Worm (Caenorhabditis elegans) whole organism, midembryonic: ENCODE results near the gene K06A4.10.

Experiments used
- T22C8.4 ChIP-seq: fragments of 200-800 bp; sonication (Bioruptor generic); IDR thresholded peaks from 2 replicates; pipeline ENCODE4 v1.3.6; 2022; ENCODE audit warnings: missing genetic modification characterization, missing compliant biosample characterization
- cog-1 ChIP-seq: sonication (generic microtip); optimal IDR thresholded peaks from 2 replicates; lab custom pipeline; 2016; ENCODE audit warnings: missing genetic modification characterization, missing compliant biosample characterization
- flt-1 ChIP-seq: fragments of 200-800 bp; sonication (Bioruptor generic); IDR thresholded peaks from 2 replicates; pipeline ENCODE4 v1.3.6; 2022; ENCODE audit warnings: missing genetic modification characterization, missing compliant biosample characterization
- klf-2 ChIP-seq: fragments of 200-800 bp; sonication (Bioruptor generic); conservative IDR thresholded peaks from 2 replicates; pipeline ENCODE4 v1.3.6; 2022; ENCODE audit warnings: missing genetic modification reagents, missing genetic modification characterization, missing compliant biosample characterization
- med-1 ChIP-seq: sonication (generic microtip); optimal IDR thresholded peaks from 2 replicates; lab custom pipeline; 2017; ENCODE audit warnings: missing genetic modification characterization, mild to moderate bottlenecking, missing compliant biosample characterization, antibody characterized with exemption, missing genetic modification reagents; ENCODE audit not compliant: insufficient read depth
- ref-1 ChIP-seq: fragments of 200-800 bp; sonication (Bioruptor generic); conservative IDR thresholded peaks from 2 replicates; pipeline ENCODE4 v1.3.6; 2022; ENCODE audit warnings: missing genetic modification reagents, missing genetic modification characterization, missing compliant biosample characterization
- tab-1 ChIP-seq: fragments of 200-800 bp; sonication (Bioruptor generic); IDR thresholded peaks from 2 replicates; pipeline ENCODE4 v1.3.6; 2022; ENCODE audit warnings: missing genetic modification characterization, missing compliant biosample characterization
- ztf-23 ChIP-seq: fragments of 200-800 bp; sonication (Bioruptor generic); IDR thresholded peaks from 2 replicates; pipeline ENCODE4 v1.3.6; 2022; ENCODE audit warnings: missing genetic modification reagents, missing genetic modification characterization, missing compliant biosample characterization
- ztf-29 ChIP-seq: fragments of 200-800 bp; sonication (Bioruptor generic); IDR thresholded peaks from 2 replicates; pipeline ENCODE4 v1.3.6; 2022; ENCODE audit warnings: missing genetic modification reagents, missing genetic modification characterization, missing compliant biosample characterization

Gene K06A4.10

DNA sequence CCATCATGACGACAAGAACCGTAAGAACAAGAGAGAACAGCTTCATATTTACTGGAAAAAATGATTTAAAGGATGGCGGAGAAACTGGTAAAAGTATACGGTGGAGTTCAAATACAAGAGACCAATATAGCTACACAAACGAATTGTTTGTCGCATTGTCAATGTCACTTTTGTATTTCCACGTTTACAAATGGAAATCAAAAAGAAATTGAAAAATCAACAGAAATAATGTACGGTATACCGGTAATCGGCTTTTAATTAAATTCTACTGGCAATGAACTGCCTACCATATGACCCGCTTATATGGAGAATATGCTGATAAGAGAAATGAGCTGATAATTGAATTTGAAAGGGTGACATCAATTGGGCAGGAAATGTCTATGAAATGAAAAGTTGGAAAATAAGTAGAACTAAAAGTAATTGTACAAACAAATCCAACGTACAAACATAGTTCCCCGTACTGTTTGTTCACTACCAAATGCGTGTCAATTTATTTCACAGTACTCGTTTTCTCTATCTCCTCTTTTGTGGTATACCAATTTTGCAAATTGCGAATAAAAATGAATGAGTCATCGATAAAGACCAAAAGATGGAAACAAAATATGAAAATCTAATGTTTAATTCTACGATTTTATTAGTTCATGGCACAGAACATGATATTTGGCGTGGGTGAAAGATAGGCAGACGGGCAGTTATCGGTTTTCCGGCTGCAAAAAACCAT lies 2.0 kb upstream of the K06A4.10 start, which contains the start of gene K06A4.7:
Gene K06A4.7, minus strand, starts transcription at position 51 of the 721 bp plus-strand sequence.
- TF ChIP-seq med-1 (GFP tag; lab: Kevin White, UChicago) (no peak), ztf-23 (GFP tag; lab: Robert Waterston, UW) (no peak), T22C8.4 (GFP tag; lab: Robert Waterston, UW) (no peak), cog-1 (tag; lab: Kevin White, UChicago) (no peak), tab-1 (GFP tag; lab: Robert Waterston, UW) (no peak), klf-2 (GFP tag; lab: Robert Waterston, UW) (no peak), ref-1 (GFP tag; lab: Robert Waterston, UW) (no peak), flt-1 (GFP tag; lab: Robert Waterston, UW) (no peak), ztf-29 (GFP tag; lab: Robert Waterston, UW) (no peak)

DNA sequence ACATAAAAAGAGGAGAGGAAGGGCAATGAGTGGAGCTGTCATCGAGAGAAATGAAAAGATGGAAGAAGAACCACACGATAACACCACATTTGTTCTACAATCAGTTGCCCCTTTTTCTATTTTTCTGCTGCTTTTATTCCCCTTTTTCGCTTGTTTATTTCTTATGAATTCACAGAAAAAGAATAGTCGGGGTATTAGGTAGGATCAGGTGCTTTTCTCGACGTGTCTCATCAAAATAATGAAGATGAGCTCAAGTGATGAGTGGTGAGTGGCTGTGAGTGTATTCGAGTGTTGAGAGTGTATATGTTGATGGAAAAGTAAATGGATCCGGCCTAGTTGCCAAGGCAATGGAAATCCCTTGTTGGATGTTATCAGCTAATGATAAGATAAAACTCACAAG lies 4.1 kb downstream of the K06A4.10 start:
- TF ChIP-seq ref-1 (GFP tag; lab: Robert Waterston, UW), result no peak
- no peak for TF ChIP-seq cog-1 (tag; lab: Kevin White, UChicago)
- no peak for TF ChIP-seq flt-1 (GFP tag; lab: Robert Waterston, UW)
- no peak for TF ChIP-seq ztf-29 (GFP tag; lab: Robert Waterston, UW)
- no peak for TF ChIP-seq med-1 (GFP tag; lab: Kevin White, UChicago)
- TF ChIP-seq tab-1 (GFP tag; lab: Robert Waterston, UW), result no peak
- TF ChIP-seq klf-2 (GFP tag; lab: Robert Waterston, UW), result no peak
- TF ChIP-seq ztf-23 (GFP tag; lab: Robert Waterston, UW), result no peak
- TF ChIP-seq T22C8.4 (GFP tag; lab: Robert Waterston, UW), result no peak

- TF ChIP-seq ref-1 (GFP tag; lab: Robert Waterston, UW) (no peak), klf-2 (GFP tag; lab: Robert Waterston, UW) (no peak), ztf-23 (GFP tag; lab: Robert Waterston, UW) (no peak), ztf-29 (GFP tag; lab: Robert Waterston, UW) (no peak), cog-1 (tag; lab: Kevin White, UChicago) (no peak), tab-1 (GFP tag; lab: Robert Waterston, UW) (no peak), med-1 (GFP tag; lab: Kevin White, UChicago) (no peak), T22C8.4 (GFP tag; lab: Robert Waterston, UW) (no peak), flt-1 (GFP tag; lab: Robert Waterston, UW) (no peak)
Measured at ce11 chrV:9483738-9484256, 5.8 kb downstream of the K06A4.10 start, which contains the start of gene K06A4.2. Gene K06A4.2, plus strand, starts transcription at chrV:9484206.

DNA sequence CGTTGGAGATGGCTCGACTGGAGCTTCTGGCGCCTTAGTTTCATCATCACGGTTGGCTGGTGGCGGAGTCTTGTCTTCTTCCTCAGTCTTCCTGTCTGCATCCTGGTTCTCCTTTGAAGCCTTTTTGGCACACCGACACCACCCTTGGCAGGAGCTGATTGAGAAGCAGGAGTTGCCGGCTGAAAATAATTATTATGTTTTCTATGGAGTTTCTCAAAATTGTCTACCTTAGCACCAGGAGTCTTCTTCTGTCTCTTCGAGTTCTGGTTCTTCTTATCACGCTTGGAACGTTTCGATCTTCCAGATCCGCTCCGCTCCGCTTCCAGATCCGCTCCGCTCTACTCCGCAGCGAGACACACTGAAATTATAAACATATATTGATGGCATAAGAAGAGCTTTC lies 9.0 kb downstream of the K06A4.10 start, which contains the start of gene K06A4.6:
Gene K06A4.6, minus strand, starts transcription at position 101 of the 400 bp plus-strand sequence.
- TF ChIP-seq flt-1 (GFP tag; lab: Robert Waterston, UW) (no peak), med-1 (GFP tag; lab: Kevin White, UChicago) (no peak), ztf-29 (GFP tag; lab: Robert Waterston, UW) (no peak), klf-2 (GFP tag; lab: Robert Waterston, UW) (no peak), ztf-23 (GFP tag; lab: Robert Waterston, UW) (no peak), tab-1 (GFP tag; lab: Robert Waterston, UW) (no peak)

ce11 chrV:9477863-9478262 lies 11.7 kb downstream of the K06A4.10 start, which contains the start of gene nas-3:
Gene nas-3, plus strand, starts transcription at chrV:9478163.
- TF ChIP-seq ztf-23 (GFP tag; lab: Robert Waterston, UW) (no peak), T22C8.4 (GFP tag; lab: Robert Waterston, UW) (no peak), ztf-29 (GFP tag; lab: Robert Waterston, UW) (no peak), ref-1 (GFP tag; lab: Robert Waterston, UW) (no peak), flt-1 (GFP tag; lab: Robert Waterston, UW) (no peak)

DNA sequence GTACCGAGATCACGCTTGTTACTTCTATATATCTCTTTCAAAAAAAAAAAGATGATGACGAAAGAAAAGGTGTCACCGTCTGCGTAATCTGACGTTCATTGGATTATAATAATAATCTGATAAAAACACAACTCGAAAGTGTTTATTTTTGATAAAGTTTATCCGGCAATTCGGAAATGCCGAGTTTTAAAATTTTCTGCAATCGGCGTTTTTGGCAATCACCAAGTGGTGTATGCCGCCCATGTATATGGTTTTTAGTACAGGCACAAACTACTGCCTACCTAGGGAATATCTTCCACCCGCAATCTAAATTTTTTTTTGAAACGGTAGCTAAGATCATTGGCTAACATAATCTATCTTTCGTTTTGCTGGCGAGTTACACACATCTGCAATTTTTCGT lies 15.7 kb downstream of the K06A4.10 start:
- TF ChIP-seq flt-1 (GFP tag; lab: Robert Waterston, UW) (no peak), ztf-29 (GFP tag; lab: Robert Waterston, UW) (no peak), ztf-23 (GFP tag; lab: Robert Waterston, UW) (no peak), ref-1 (GFP tag; lab: Robert Waterston, UW) (no peak), med-1 (GFP tag; lab: Kevin White, UChicago) (no peak), cog-1 (tag; lab: Kevin White, UChicago) (no peak), klf-2 (GFP tag; lab: Robert Waterston, UW) (no peak), tab-1 (GFP tag; lab: Robert Waterston, UW) (no peak), T22C8.4 (GFP tag; lab: Robert Waterston, UW) (no peak)

DNA sequence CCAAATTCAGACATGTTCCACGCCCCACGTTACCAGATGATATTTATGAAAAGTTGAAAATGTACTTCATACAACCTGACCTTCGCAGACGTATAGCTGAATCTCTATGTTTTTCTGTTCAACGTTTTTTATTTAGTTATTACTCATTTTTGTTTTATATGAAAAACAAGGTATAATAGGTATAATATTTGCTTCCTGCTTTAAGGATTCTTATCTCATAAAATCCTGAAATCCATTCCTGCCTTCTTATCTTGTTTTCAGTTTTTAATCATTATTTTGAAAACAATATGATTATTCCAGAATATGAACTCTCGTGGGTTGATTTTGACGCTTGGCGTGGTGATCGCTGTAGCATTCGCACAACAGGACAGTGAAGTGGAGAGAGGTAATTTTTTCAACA lies 17.9 kb downstream of the K06A4.10 start, which contains the start of gene flp-6:
Gene flp-6, plus strand, starts transcription at position 301 of the 400 bp plus-strand sequence.
- TF ChIP-seq ztf-23 (GFP tag; lab: Robert Waterston, UW) (no peak), med-1 (GFP tag; lab: Kevin White, UChicago) (no peak), flt-1 (GFP tag; lab: Robert Waterston, UW) (no peak), ref-1 (GFP tag; lab: Robert Waterston, UW) (no peak), ztf-29 (GFP tag; lab: Robert Waterston, UW) (no peak), tab-1 (GFP tag; lab: Robert Waterston, UW) (no peak), klf-2 (GFP tag; lab: Robert Waterston, UW) (no peak), cog-1 (tag; lab: Kevin White, UChicago) (no peak), T22C8.4 (GFP tag; lab: Robert Waterston, UW) (no peak)

DNA sequence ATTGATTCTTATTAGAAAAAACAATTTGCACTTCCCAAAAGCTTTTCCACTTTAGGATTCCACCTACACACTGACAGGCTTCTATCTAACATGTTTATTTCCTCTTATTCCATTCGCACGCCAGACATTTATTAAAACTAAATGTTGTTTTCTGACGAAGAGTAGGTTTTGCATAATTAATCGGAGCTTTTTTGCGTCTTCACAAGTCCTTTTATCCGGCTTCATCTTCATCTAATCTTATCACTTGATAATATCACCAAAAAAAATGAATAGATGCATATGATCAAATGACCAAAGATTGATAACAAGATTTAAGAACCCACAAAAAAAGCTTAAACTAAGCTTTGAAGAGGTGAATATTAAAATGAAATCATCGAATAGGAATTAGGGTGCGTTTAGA lies 24.1 kb downstream of the K06A4.10 start:
- TF ChIP-seq ztf-23 (GFP tag; lab: Robert Waterston, UW), result no peak
- TF ChIP-seq tab-1 (GFP tag; lab: Robert Waterston, UW), result no peak
- no peak for TF ChIP-seq ztf-29 (GFP tag; lab: Robert Waterston, UW)
- TF ChIP-seq cog-1 (tag; lab: Kevin White, UChicago), result no peak
- TF ChIP-seq flt-1 (GFP tag; lab: Robert Waterston, UW), result no peak
- TF ChIP-seq klf-2 (GFP tag; lab: Robert Waterston, UW), result no peak
